Fruit fly (Drosophila melanogaster) Kc167 (cell line): ENCODE results near the gene Grip128.
A peak's percentile ranks its signal among the peaks of the same experiment; 100 is the strongest.

Source experiments
- insv ChIP-seq: fragments of >200 bp; optimal IDR thresholded peaks from 3 replicates; lab custom pipeline; 2018; ENCODE audit warnings: missing external identifiers
- psq ChIP-seq: fragments of >200 bp; optimal IDR thresholded peaks from 2 replicates; lab custom pipeline; 2017; ENCODE audit warnings: missing external identifiers

DNA sequence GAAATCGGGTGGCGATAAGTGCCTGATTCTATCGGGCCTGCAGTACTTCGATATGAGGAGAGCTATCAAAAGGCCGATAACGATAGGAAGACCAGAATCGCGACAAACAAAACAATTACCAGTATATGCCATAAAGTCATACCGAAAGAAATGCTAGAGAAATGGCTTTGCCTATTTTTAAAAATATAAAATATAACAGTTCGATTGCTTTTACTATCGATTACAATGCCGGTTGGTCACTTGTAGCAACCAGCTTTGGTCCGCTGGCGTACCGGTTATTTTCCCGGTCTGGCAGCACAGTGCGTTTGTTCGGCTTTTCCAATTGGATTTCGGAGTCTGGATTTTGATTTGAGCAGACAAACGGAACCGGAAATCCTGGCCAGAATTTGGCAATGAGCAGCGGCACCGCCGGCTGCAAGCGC is 9.5 kb downstream of the Grip128 start, which contains the start of the genes shtd, CG6294 and CG6299:
- no peak for TF ChIP-seq psq
- peak; percentile 87 for TF ChIP-seq insv
